Worm (Caenorhabditis elegans) whole organism, L2 larva: ENCODE results near the gene fipr-15.
A peak's percentile ranks its signal among the peaks of the same experiment; 100 is the strongest.

Experiments used
- C34F6.9 ChIP-seq: fragments of 150-350 bp; optimal IDR thresholded peaks from 2 replicates; lab custom pipeline; 2014; ENCODE audit warnings: missing biosample characterization, missing genetic modification characterization
- F13H6.1 ChIP-seq: sonication (generic microtip); optimal IDR thresholded peaks from 2 replicates; lab custom pipeline; 2016; ENCODE audit warnings: missing genetic modification characterization, missing compliant biosample characterization
- R02D3.7 ChIP-seq: fragments of 150-350 bp; optimal IDR thresholded peaks from 2 replicates; lab custom pipeline; 2014; ENCODE audit warnings: missing biosample characterization, missing genetic modification characterization
- ZK546.5 ChIP-seq: sonication (generic microtip); optimal IDR thresholded peaks from 2 replicates; lab custom pipeline; 2017; ENCODE audit warnings: missing biosample characterization, missing genetic modification characterization
- alr-1 ChIP-seq: fragments of 150-350 bp; optimal IDR thresholded peaks from 2 replicates; lab custom pipeline; 2014; ENCODE audit warnings: missing biosample characterization, missing genetic modification characterization
- aly-2 ChIP-seq: fragments of 150-350 bp; optimal IDR thresholded peaks from 2 replicates; lab custom pipeline; 2014; ENCODE audit warnings: missing biosample characterization, missing genetic modification characterization
- ama-1 ChIP-seq: fragments of 150-350 bp; optimal IDR thresholded peaks from 2 replicates; lab custom pipeline; 2018; ENCODE audit warnings: inconsistent platforms
- blmp-1 ChIP-seq: sonication (generic microtip); optimal IDR thresholded peaks from 2 replicates; lab custom pipeline; 2017; ENCODE audit warnings: missing genetic modification characterization, mild to moderate bottlenecking, missing compliant biosample characterization, antibody characterized with exemption, moderate library complexity; ENCODE audit not compliant: insufficient read depth
- ceh-16 ChIP-seq: fragments of 150-350 bp; optimal IDR thresholded peaks from 2 replicates; lab custom pipeline; 2014; ENCODE audit warnings: missing biosample characterization, missing genetic modification characterization
- ceh-82 ChIP-seq: fragments of 150-350 bp; optimal IDR thresholded peaks from 2 replicates; lab custom pipeline; 2014; ENCODE audit warnings: missing biosample characterization, missing genetic modification characterization
- crh-2 ChIP-seq: sonication (generic microtip); optimal IDR thresholded peaks from 2 replicates; lab custom pipeline; 2017; ENCODE audit warnings: missing biosample characterization, missing genetic modification characterization
- dmd-4 ChIP-seq: sonication (generic microtip); optimal IDR thresholded peaks from 2 replicates; lab custom pipeline; 2017; ENCODE audit warnings: missing biosample characterization, missing genetic modification characterization
- egl-27 ChIP-seq: sonication (generic microtip); optimal IDR thresholded peaks from 3 replicates; lab custom pipeline; 2017; ENCODE audit warnings: missing biosample characterization, missing genetic modification reagents, missing genetic modification characterization
- elt-1 ChIP-seq: fragments of 150-350 bp; optimal IDR thresholded peaks from 2 replicates; lab custom pipeline; 2014; ENCODE audit warnings: missing biosample characterization, missing genetic modification characterization
- elt-3 ChIP-seq: sonication (generic microtip); optimal IDR thresholded peaks from 2 replicates; lab custom pipeline; 2017; ENCODE audit warnings: missing biosample characterization, missing genetic modification characterization
- gmeb-1 ChIP-seq: fragments of 150-350 bp; optimal IDR thresholded peaks from 2 replicates; lab custom pipeline; 2014; ENCODE audit warnings: missing biosample characterization, missing genetic modification characterization
- lin-11 ChIP-seq: fragments of 150-350 bp; sonication (generic microtip); optimal IDR thresholded peaks from 2 replicates; lab custom pipeline; 2014; ENCODE audit warnings: missing biosample characterization, missing genetic modification characterization, inconsistent platforms, mixed read lengths
- lin-39 ChIP-seq: fragments of 150-350 bp; optimal IDR thresholded peaks from 2 replicates; lab custom pipeline; 2014; ENCODE audit warnings: missing biosample characterization, missing genetic modification reagents, missing genetic modification characterization
- lsy-2 ChIP-seq, 2 experiments: fragments of 150-350 bp in 1 of 2; sonication (generic microtip) in 1 of 2; optimal IDR thresholded peaks; 2 replicates each; lab custom pipeline; 2014 to 2017; ENCODE audit warnings: missing biosample characterization in 2 of 2, missing genetic modification characterization in 2 of 2
- mab-5 ChIP-seq: fragments of 150-350 bp; optimal IDR thresholded peaks from 2 replicates; lab custom pipeline; 2014; ENCODE audit warnings: missing biosample characterization, missing genetic modification characterization
- mbf-1 ChIP-seq: sonication (generic microtip); optimal IDR thresholded peaks from 2 replicates; lab custom pipeline; 2017; ENCODE audit warnings: missing biosample characterization, missing genetic modification characterization
- mdl-1 ChIP-seq, 2 experiments: fragments of 150-350 bp in 1 of 2; sonication (generic microtip) in 1 of 2; optimal IDR thresholded peaks; 2 replicates each; lab custom pipeline; 2017; ENCODE audit warnings: missing biosample characterization in 2 of 2, missing genetic modification characterization in 2 of 2
- nhr-10 ChIP-seq: sonication (generic microtip); optimal IDR thresholded peaks from 2 replicates; lab custom pipeline; 2017; ENCODE audit warnings: missing biosample characterization, missing genetic modification characterization
- nhr-11 ChIP-seq: fragments of 150-350 bp; optimal IDR thresholded peaks from 2 replicates; lab custom pipeline; 2014; ENCODE audit warnings: missing biosample characterization, missing genetic modification characterization
- nhr-129 ChIP-seq: fragments of 150-350 bp; optimal IDR thresholded peaks from 2 replicates; lab custom pipeline; 2014; ENCODE audit warnings: missing biosample characterization, missing genetic modification characterization
- nhr-23 ChIP-seq: fragments of 150-350 bp; optimal IDR thresholded peaks from 2 replicates; lab custom pipeline; 2014; ENCODE audit warnings: missing biosample characterization, missing genetic modification reagents, missing genetic modification characterization
- nhr-237 ChIP-seq: fragments of 150-350 bp; optimal IDR thresholded peaks from 2 replicates; lab custom pipeline; 2014; ENCODE audit warnings: missing biosample characterization, missing genetic modification characterization
- nhr-77 ChIP-seq: fragments of 150-350 bp; optimal IDR thresholded peaks from 2 replicates; lab custom pipeline; 2014; ENCODE audit warnings: missing biosample characterization, missing genetic modification characterization
- peb-1 ChIP-seq: fragments of 150-350 bp; optimal IDR thresholded peaks from 2 replicates; lab custom pipeline; 2014; ENCODE audit warnings: missing biosample characterization, missing genetic modification characterization
- sma-3 ChIP-seq: sonication (generic microtip); optimal IDR thresholded peaks from 2 replicates; lab custom pipeline; 2016; ENCODE audit warnings: missing genetic modification reagents, missing genetic modification characterization, missing compliant biosample characterization
- sma-9 ChIP-seq, 2 experiments: fragments of 150-350 bp in 1 of 2; sonication (generic microtip) in 1 of 2; optimal IDR thresholded peaks; 2 replicates each; lab custom pipeline; 2014 to 2016; ENCODE audit warnings: missing genetic modification characterization in 2 of 2, mild to moderate bottlenecking in 1 of 2, missing biosample characterization in 1 of 2, missing compliant biosample characterization in 1 of 2, missing genetic modification reagents in 1 of 2, moderate library complexity in 1 of 2
- unc-39 ChIP-seq: fragments of 150-350 bp; optimal IDR thresholded peaks from 2 replicates; lab custom pipeline; 2014; ENCODE audit warnings: missing biosample characterization, missing genetic modification characterization
- unc-55 ChIP-seq: fragments of 150-350 bp; sonication (generic microtip); optimal IDR thresholded peaks from 3 replicates; lab custom pipeline; 2014; ENCODE audit warnings: missing biosample characterization, missing genetic modification reagents, missing genetic modification characterization
- unc-62 ChIP-seq: fragments of 150-350 bp; optimal IDR thresholded peaks from 2 replicates; lab custom pipeline; 2014; ENCODE audit warnings: missing biosample characterization, missing genetic modification reagents, missing genetic modification characterization
- zag-1 ChIP-seq: fragments of 150-350 bp; optimal IDR thresholded peaks from 2 replicates; lab custom pipeline; 2014; ENCODE audit warnings: missing biosample characterization, missing genetic modification characterization
- ztf-1 ChIP-seq: fragments of 200-800 bp; sonication (Bioruptor generic); conservative IDR thresholded peaks from 2 replicates; pipeline ENCODE4 v1.3.6; 2022; ENCODE audit warnings: missing genetic modification characterization, missing compliant biosample characterization
- ztf-4 ChIP-seq: fragments of 150-350 bp; optimal IDR thresholded peaks from 2 replicates; lab custom pipeline; 2014; ENCODE audit warnings: missing biosample characterization, missing genetic modification characterization

The fipr-15 gene

ce11 chrIV:10868629-10869251 lies 11.6 kb upstream of the fipr-15 start, which contains the start of gene F13E9.11:
TSS of gene F13E9.11 (minus strand) at chrIV:10869135.
- TF ChIP-seq alr-1 (tag; lab: Kevin White, UChicago) (no peak), C34F6.9 (tag; lab: Kevin White, UChicago) (peak; percentile 5), nhr-237 (tag; lab: Kevin White, UChicago) (no peak), unc-55 (GFP tag; lab: Kevin White, UChicago) (peak; percentile 12), mdl-1 (tag; optimal IDR thresholded peaks at IDR 0.05; lab: Kevin White, UChicago) (no peak), lsy-2 (tag; optimal IDR thresholded peaks at IDR 0.05; lab: Kevin White, UChicago) (peak in 1 of 2 experiments; percentile 19), gmeb-1 (tag; lab: Kevin White, UChicago) (no peak), ceh-82 (tag; lab: Kevin White, UChicago) (no peak), zag-1 (tag; lab: Kevin White, UChicago) (peak; percentile 61), F13H6.1 (tag; lab: Kevin White, UChicago) (no peak), ama-1 (lab: Kevin White, UChicago) (no peak)
- TF ChIP-seq, all 48 proteins: peak for 4

ce11 chrIV:10869642-10870041 lies 10.7 kb upstream of the fipr-15 start:
- TF ChIP-seq elt-3 (tag; lab: Kevin White, UChicago) = no peak
- no peak for TF ChIP-seq nhr-10 (tag; lab: Kevin White, UChicago)
- no peak for TF ChIP-seq nhr-129 (tag; lab: Kevin White, UChicago)
- no peak for TF ChIP-seq sma-9 (GFP tag; optimal IDR thresholded peaks at IDR 0.05; lab: Kevin White, UChicago)
- no peak for TF ChIP-seq sma-9 (tag; optimal IDR thresholded peaks at IDR 0.05; lab: Kevin White, UChicago)
- TF ChIP-seq nhr-77 (tag; lab: Kevin White, UChicago) = no peak

ce11 chrIV:10870158-10870557 lies 10.2 kb upstream of the fipr-15 start:
- no peak for TF ChIP-seq unc-62
- TF ChIP-seq lin-39 = no peak
- no peak for TF ChIP-seq unc-39 (tag; lab: Kevin White, UChicago)
- no peak for TF ChIP-seq sma-3 (GFP tag; lab: Kevin White, UChicago)
- no peak for TF ChIP-seq ceh-16
- TF ChIP-seq nhr-11 (tag; lab: Kevin White, UChicago) = no peak
- TF ChIP-seq ztf-1 (GFP tag; lab: Robert Waterston, UW) = no peak
- no peak for TF ChIP-seq nhr-129 (tag; lab: Kevin White, UChicago)
- TF ChIP-seq peb-1 (tag; lab: Kevin White, UChicago) = no peak
- TF ChIP-seq F13H6.1 (tag; lab: Kevin White, UChicago) = no peak
- TF ChIP-seq nhr-77 (tag; lab: Kevin White, UChicago) = no peak
- TF ChIP-seq egl-27 (tag; lab: Kevin White, UChicago) = no peak
- no peak for TF ChIP-seq blmp-1 (tag; lab: Kevin White, UChicago)

ce11 chrIV:10874527-10874926 lies 5.8 kb upstream of the fipr-15 start, which contains the start of gene F13E9.12:
TSS of gene F13E9.12 (minus strand) at chrIV:10874627.
- no peak for TF ChIP-seq sma-3 (GFP tag; lab: Kevin White, UChicago)
- no peak for TF ChIP-seq unc-55 (GFP tag; lab: Kevin White, UChicago)
- no peak for TF ChIP-seq lsy-2 (tag; optimal IDR thresholded peaks at IDR 0.05; lab: Kevin White, UChicago)
- TF ChIP-seq F13H6.1 (tag; lab: Kevin White, UChicago) = no peak
- TF ChIP-seq gmeb-1 (tag; lab: Kevin White, UChicago) = no peak
- no peak for TF ChIP-seq nhr-129 (tag; lab: Kevin White, UChicago)
- no peak for TF ChIP-seq dmd-4
- no peak for TF ChIP-seq ztf-4 (tag; lab: Kevin White, UChicago)
- no peak for TF ChIP-seq nhr-11 (tag; lab: Kevin White, UChicago)
- no peak for TF ChIP-seq unc-62
- no peak for TF ChIP-seq nhr-23
- TF ChIP-seq mab-5 (tag; lab: Kevin White, UChicago) = no peak

ce11 chrIV:10876844-10877243 lies 3.5 kb upstream of the fipr-15 start, which contains the start of gene fipr-14:
TSS of gene fipr-14 (plus strand) at chrIV:10877144.
- no peak for TF ChIP-seq unc-62
- no peak for TF ChIP-seq crh-2
- no peak for TF ChIP-seq aly-2 (tag; lab: Kevin White, UChicago)
- no peak for TF ChIP-seq elt-3 (tag; lab: Kevin White, UChicago)
- no peak for TF ChIP-seq sma-3 (GFP tag; lab: Kevin White, UChicago)
- TF ChIP-seq R02D3.7 (tag; lab: Kevin White, UChicago) = no peak
- no peak for TF ChIP-seq gmeb-1 (tag; lab: Kevin White, UChicago)
- no peak for TF ChIP-seq ztf-1 (GFP tag; lab: Robert Waterston, UW)
- TF ChIP-seq ZK546.5 = no peak
- TF ChIP-seq nhr-237 (tag; lab: Kevin White, UChicago) = no peak
- no peak for TF ChIP-seq lin-39
- no peak for TF ChIP-seq mdl-1 (tag; optimal IDR thresholded peaks at IDR 0.05; lab: Kevin White, UChicago)
- no peak for TF ChIP-seq elt-1 (tag; lab: Kevin White, UChicago)
- TF ChIP-seq zag-1 (tag; lab: Kevin White, UChicago) = no peak
- TF ChIP-seq nhr-23 = no peak
- TF ChIP-seq lin-11 (tag; lab: Kevin White, UChicago) = no peak
- TF ChIP-seq mbf-1 = no peak
- no peak for TF ChIP-seq ama-1 (lab: Kevin White, UChicago)
- no peak for TF ChIP-seq ceh-82 (tag; lab: Kevin White, UChicago)
